Worm (Caenorhabditis elegans): ENCODE results near the gene F39E9.14.

F39E9.14 gene

DNA sequence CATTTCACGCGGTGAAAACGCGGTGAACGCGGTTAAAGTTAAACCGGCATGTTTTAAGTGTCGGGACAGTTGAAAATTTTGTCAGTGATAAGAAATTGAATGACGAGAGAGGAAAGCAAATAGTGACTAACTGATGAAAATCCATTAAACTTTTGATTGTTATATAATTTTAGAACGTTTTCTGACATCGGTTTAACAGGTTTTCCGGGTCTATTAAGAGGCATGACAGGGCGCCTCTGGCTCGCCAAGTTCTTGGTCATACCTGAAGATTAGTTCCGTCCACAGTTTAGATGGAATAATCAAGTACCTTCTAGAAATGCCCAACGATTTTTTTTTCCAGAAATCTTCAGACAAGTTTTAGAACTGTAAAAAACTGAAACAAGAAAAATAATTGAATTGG is 32.7 kb upstream of the F39E9.14 start, which contains the start of gene Y46D2A.2:
Gene Y46D2A.2 (minus strand): TSS at position 101 of the 400 bp plus-strand sequence.
- no peak for TF ChIP-seq rnt-1 (tag; optimal IDR thresholded peaks at IDR 0.05)
- TF ChIP-seq ceh-18 (tag; optimal IDR thresholded peaks at IDR 0.05) = no peak

ce11 chrII:3322257-3322656 is 31.8 kb upstream of the F39E9.14 start, which contains the start of gene Y46D2A.1:
Y46D2A.1 (plus strand) TSS chrII:3322557.
- TF ChIP-seq ceh-19 (GFP tag; optimal IDR thresholded peaks at IDR 0.05) = no peak
- no peak for TF ChIP-seq ama-1 (optimal IDR thresholded peaks at IDR 0.05)
- TF ChIP-seq ceh-9 (tag; optimal IDR thresholded peaks at IDR 0.05) = no peak
- no peak for TF ChIP-seq tbx-7 (tag; optimal IDR thresholded peaks at IDR 0.05)
- no peak for TF ChIP-seq pros-1 (tag; optimal IDR thresholded peaks at IDR 0.05)
- TF ChIP-seq unc-42 (tag; optimal IDR thresholded peaks at IDR 0.05) = no peak
- no peak for TF ChIP-seq K02D7.2 (tag; optimal IDR thresholded peaks at IDR 0.05)
- TF ChIP-seq zip-5 (tag; optimal IDR thresholded peaks at IDR 0.05) = no peak
- no peak for TF ChIP-seq C38D4.7 (GFP tag; optimal IDR thresholded peaks at IDR 0.05)
- TF ChIP-seq nfya-1 (tag; optimal IDR thresholded peaks at IDR 0.05) = no peak
- TF ChIP-seq Y22D7AL.16 (tag; optimal IDR thresholded peaks at IDR 0.05) = no peak
- TF ChIP-seq ceh-34 (tag; optimal IDR thresholded peaks at IDR 0.05) = no peak
- TF ChIP-seq rnt-1 (tag; optimal IDR thresholded peaks at IDR 0.05) = no peak
- no peak for TF ChIP-seq ceh-31 (tag; optimal IDR thresholded peaks at IDR 0.05)
- TF ChIP-seq nhr-232 (tag; optimal IDR thresholded peaks at IDR 0.05) = no peak
- TF ChIP-seq F13H6.1 (tag; optimal IDR thresholded peaks at IDR 0.05) = no peak
- TF ChIP-seq ets-4 (tag; optimal IDR thresholded peaks at IDR 0.05) = no peak

DNA sequence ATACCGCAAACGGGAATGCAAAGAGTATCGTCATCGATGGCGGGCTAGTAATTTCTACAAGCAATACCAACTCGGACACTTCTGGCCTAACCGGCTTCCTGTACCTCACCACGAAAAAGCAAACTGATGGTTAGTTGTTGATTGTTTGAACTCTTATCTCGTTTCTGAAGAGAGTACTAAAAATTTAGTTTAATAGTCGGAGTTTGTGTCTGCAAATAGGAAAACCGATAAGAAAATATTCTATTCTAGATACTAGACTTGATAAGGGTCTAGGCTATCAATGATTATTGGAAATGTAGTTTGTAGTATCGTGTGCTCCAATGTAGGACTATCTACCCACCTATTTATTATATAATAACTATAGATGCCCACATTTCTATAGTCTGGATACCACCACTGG is 28.4 kb upstream of the F39E9.14 start:
- no peak for TF ChIP-seq ceh-24 (tag; optimal IDR thresholded peaks at IDR 0.05)
- TF ChIP-seq elt-2 (tag; optimal IDR thresholded peaks at IDR 0.05) = peak; percentile 76

- TF ChIP-seq dmd-4 (tag; optimal IDR thresholded peaks at IDR 0.05; ENCODE audit: borderline replicate concordance) (no peak), lim-6 (tag; optimal IDR thresholded peaks at IDR 0.05) (no peak), unc-55 (GFP tag; optimal IDR thresholded peaks at IDR 0.05) (no peak), pha-4 (tag; optimal IDR thresholded peaks at IDR 0.05) (no peak), ceh-18 (tag; optimal IDR thresholded peaks at IDR 0.05) (no peak), nhr-232 (tag; optimal IDR thresholded peaks at IDR 0.05) (no peak), hlh-15 (tag; optimal IDR thresholded peaks at IDR 0.05) (no peak), gmeb-2 (tag; optimal IDR thresholded peaks at IDR 0.05) (no peak), eyg-1 (tag; optimal IDR thresholded peaks at IDR 0.05) (no peak), C08G9.2 (tag; optimal IDR thresholded peaks at IDR 0.05) (no peak), elt-2 (tag; optimal IDR thresholded peaks at IDR 0.05) (no peak), ceh-24 (tag; optimal IDR thresholded peaks at IDR 0.05) (no peak), K02D7.2 (tag; optimal IDR thresholded peaks at IDR 0.05) (no peak), sox-4 (tag; optimal IDR thresholded peaks at IDR 0.05) (no peak), ceh-19 (GFP tag; optimal IDR thresholded peaks at IDR 0.05) (no peak), hlh-13 (GFP tag; optimal IDR thresholded peaks at IDR 0.05) (no peak), pat-9 (tag; optimal IDR thresholded peaks at IDR 0.05) (no peak), ceh-34 (tag; optimal IDR thresholded peaks at IDR 0.05) (no peak), che-1 (tag; optimal IDR thresholded peaks at IDR 0.05) (no peak), madf-2 (tag; optimal IDR thresholded peaks at IDR 0.05) (no peak)
Observed at ce11 chrII:3313442-3313841, 23.0 kb upstream of the F39E9.14 start, which contains the start of gene F39E9.6. F39E9.6 (minus strand) TSS chrII:3313542.

DNA sequence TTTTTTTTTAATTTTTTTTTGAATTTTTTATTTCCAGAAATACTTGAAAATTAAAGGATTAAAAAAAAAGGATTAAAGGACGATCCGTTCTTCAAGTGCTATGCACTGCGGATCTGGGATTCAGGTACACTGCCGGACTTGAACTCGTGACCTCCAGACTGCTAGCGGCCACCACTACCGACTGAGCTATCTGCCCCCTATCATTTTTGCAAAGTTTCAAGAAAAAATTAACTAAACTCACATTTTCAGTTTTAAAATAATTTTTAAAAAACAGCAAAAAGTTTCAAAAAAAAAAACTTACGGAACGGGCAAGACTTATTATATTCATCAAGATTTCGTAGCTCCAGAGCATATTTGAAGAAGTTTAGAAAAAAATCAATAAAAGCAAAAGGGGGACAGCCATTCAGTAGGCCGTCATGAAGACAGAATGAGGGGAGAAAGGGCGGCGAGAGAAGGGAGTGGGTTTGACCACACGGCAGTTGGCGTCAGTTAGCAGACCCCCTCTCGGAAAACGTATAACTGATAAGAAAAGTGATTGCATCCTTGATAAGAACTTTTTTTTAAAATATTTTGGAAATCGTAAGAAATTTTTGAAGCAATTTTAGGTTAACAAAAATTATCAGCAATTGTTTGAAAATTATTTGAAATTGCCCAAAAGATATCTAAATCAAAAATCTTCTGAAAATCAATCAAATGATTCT is 20.7 kb upstream of the F39E9.14 start:
- TF ChIP-seq ceh-9 (tag; optimal IDR thresholded peaks at IDR 0.05) (no peak), elt-2 (tag; optimal IDR thresholded peaks at IDR 0.05) (peak; percentile 68), ceh-18 (tag; optimal IDR thresholded peaks at IDR 0.05) (no peak), ceh-31 (tag; optimal IDR thresholded peaks at IDR 0.05) (no peak), syd-9 (tag; optimal IDR thresholded peaks at IDR 0.05) (no peak), lim-6 (tag; optimal IDR thresholded peaks at IDR 0.05) (no peak), hlh-30 (tag; optimal IDR thresholded peaks at IDR 0.05; ENCODE audit: insufficient read depth) (no peak), dve-1 (tag; optimal IDR thresholded peaks at IDR 0.05) (no peak), ceh-14 (tag; optimal IDR thresholded peaks at IDR 0.05) (no peak), zip-5 (tag; optimal IDR thresholded peaks at IDR 0.05) (no peak), pat-9 (tag; optimal IDR thresholded peaks at IDR 0.05) (no peak), tbx-2 (tag; optimal IDR thresholded peaks at IDR 0.05) (no peak), ttx-3 (tag; optimal IDR thresholded peaks at IDR 0.05) (no peak), hlh-15 (tag; optimal IDR thresholded peaks at IDR 0.05) (no peak), C08G9.2 (tag; optimal IDR thresholded peaks at IDR 0.05) (no peak), rnt-1 (tag; optimal IDR thresholded peaks at IDR 0.05) (peak; percentile 12), fkh-6 (tag; optimal IDR thresholded peaks at IDR 0.05) (no peak), fax-1 (tag; optimal IDR thresholded peaks at IDR 0.05) (no peak), nhr-232 (tag; optimal IDR thresholded peaks at IDR 0.05) (no peak), sox-4 (tag; optimal IDR thresholded peaks at IDR 0.05) (no peak), pqm-1 (tag; optimal IDR thresholded peaks at IDR 0.05) (no peak), mec-3 (tag; optimal IDR thresholded peaks at IDR 0.05; ENCODE audit: borderline replicate concordance) (no peak)
